Worm (Caenorhabditis elegans): ENCODE measurements around the gene R05D3.3.

Gene R05D3.3

ce11 chrIII:8398411-8398810 lies 34.6 kb downstream of the R05D3.3 start, which contains the start of gene ZK353.2:
Gene ZK353.2, plus strand, starts transcription at chrIII:8398711.
- TF ChIP-seq flt-1 (GFP tag; IDR thresholded peaks at IDR 0.05): no peak
- no peak for TF ChIP-seq ceh-36 (tag; optimal IDR thresholded peaks at IDR 0.05)
- TF ChIP-seq pes-1 (GFP tag; IDR thresholded peaks at IDR 0.05): no peak
- TF ChIP-seq hmg-4 (GFP tag; optimal IDR thresholded peaks at IDR 0.05): no peak
- no peak for TF ChIP-seq tbx-11 (GFP tag; IDR thresholded peaks at IDR 0.05)
- no peak for TF ChIP-seq F13C5.2 (tag; optimal IDR thresholded peaks at IDR 0.05)
- no peak for TF ChIP-seq tbx-37 (GFP tag; conservative IDR thresholded peaks at IDR 0.05)
- TF ChIP-seq ets-7 (tag; optimal IDR thresholded peaks at IDR 0.05): no peak
- TF ChIP-seq hnd-1 (tag; optimal IDR thresholded peaks at IDR 0.05): no peak
- TF ChIP-seq aly-1 (tag; optimal IDR thresholded peaks at IDR 0.05): no peak
- no peak for TF ChIP-seq tra-4 (tag; optimal IDR thresholded peaks at IDR 0.05)
- no peak for TF ChIP-seq scrt-1 (GFP tag; IDR thresholded peaks at IDR 0.05)
- TF ChIP-seq ceh-13 (GFP tag; optimal IDR thresholded peaks at IDR 0.05): no peak
- no peak for TF ChIP-seq sea-1 (GFP tag; conservative IDR thresholded peaks at IDR 0.05)
- no peak for TF ChIP-seq hmbx-1 (tag; optimal IDR thresholded peaks at IDR 0.05)
- no peak for TF ChIP-seq ama-1 (optimal IDR thresholded peaks at IDR 0.05)
- TF ChIP-seq B0310.2 (tag; optimal IDR thresholded peaks at IDR 0.05): no peak

DNA sequence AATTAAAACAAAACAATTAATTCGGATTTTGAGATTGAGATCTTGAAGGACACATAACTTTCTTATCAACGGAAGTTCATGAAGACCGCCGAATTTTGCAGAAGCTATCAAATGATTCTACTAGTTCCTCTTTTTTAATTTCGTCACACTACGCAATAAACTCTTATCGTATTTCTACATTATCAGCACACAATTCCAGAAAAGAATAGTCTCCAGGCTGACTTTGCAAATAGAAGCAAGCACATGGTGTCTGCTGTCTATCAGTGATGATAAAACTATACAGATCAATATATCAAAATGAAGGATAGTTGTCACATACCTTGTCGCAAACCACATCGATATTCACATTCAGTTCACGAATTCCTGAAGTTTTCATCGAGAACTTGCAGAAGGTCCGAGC lies 36.7 kb downstream of the R05D3.3 start:
- TF ChIP-seq F13C5.2 (tag; optimal IDR thresholded peaks at IDR 0.05) (no peak), hmbx-1 (tag; optimal IDR thresholded peaks at IDR 0.05) (no peak), tbx-37 (GFP tag; conservative IDR thresholded peaks at IDR 0.05) (no peak), pes-1 (GFP tag; IDR thresholded peaks at IDR 0.05) (no peak), hnd-1 (tag; optimal IDR thresholded peaks at IDR 0.05) (no peak), ama-1 (optimal IDR thresholded peaks at IDR 0.05) (no peak), hmg-4 (GFP tag; optimal IDR thresholded peaks at IDR 0.05) (no peak), tra-4 (tag; optimal IDR thresholded peaks at IDR 0.05) (no peak), ceh-13 (GFP tag; optimal IDR thresholded peaks at IDR 0.05) (no peak), sea-1 (GFP tag; conservative IDR thresholded peaks at IDR 0.05) (no peak), aly-1 (tag; optimal IDR thresholded peaks at IDR 0.05) (no peak), scrt-1 (GFP tag; IDR thresholded peaks at IDR 0.05) (no peak), ceh-36 (tag; optimal IDR thresholded peaks at IDR 0.05) (no peak), B0310.2 (tag; optimal IDR thresholded peaks at IDR 0.05) (no peak)

DNA sequence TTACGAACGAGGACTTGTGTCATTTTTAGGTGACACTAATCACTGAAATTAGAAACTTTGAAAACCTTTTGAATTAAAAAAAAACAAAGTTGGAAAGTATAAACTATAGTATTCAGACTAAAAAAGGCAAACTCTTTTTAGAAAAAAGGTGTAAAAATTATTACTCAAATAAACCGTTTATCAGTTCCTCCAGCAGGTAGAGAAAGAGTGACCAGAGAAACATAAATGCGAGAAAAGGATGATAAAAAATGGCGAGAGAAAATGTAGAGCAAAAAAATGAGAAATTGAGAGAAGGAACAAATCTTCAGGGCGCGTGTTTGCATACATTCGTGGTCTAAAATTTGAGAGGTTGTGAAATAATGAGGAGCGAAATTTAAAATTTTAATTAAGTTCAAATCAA lies 38.1 kb downstream of the R05D3.3 start, which contains the start of gene lap-1:
Gene lap-1, minus strand, starts transcription at position 42 of the 400 bp plus-strand sequence.
- no peak for TF ChIP-seq tbx-37 (GFP tag; conservative IDR thresholded peaks at IDR 0.05)
- TF ChIP-seq hnd-1 (tag; optimal IDR thresholded peaks at IDR 0.05): no peak
- TF ChIP-seq hmg-4 (GFP tag; optimal IDR thresholded peaks at IDR 0.05): no peak
- TF ChIP-seq hmbx-1 (tag; optimal IDR thresholded peaks at IDR 0.05): no peak
- TF ChIP-seq tbx-11 (GFP tag; IDR thresholded peaks at IDR 0.05): no peak
- TF ChIP-seq ama-1 (optimal IDR thresholded peaks at IDR 0.05): no peak
- no peak for TF ChIP-seq flt-1 (GFP tag; IDR thresholded peaks at IDR 0.05)
- TF ChIP-seq B0310.2 (tag; optimal IDR thresholded peaks at IDR 0.05): no peak
- TF ChIP-seq ets-7 (tag; optimal IDR thresholded peaks at IDR 0.05): no peak
- TF ChIP-seq ceh-13 (GFP tag; optimal IDR thresholded peaks at IDR 0.05): no peak
- no peak for TF ChIP-seq F13C5.2 (tag; optimal IDR thresholded peaks at IDR 0.05)
- TF ChIP-seq sea-1 (GFP tag; conservative IDR thresholded peaks at IDR 0.05): no peak
- TF ChIP-seq pes-1 (GFP tag; IDR thresholded peaks at IDR 0.05): no peak

- TF ChIP-seq tbx-11 (GFP tag; IDR thresholded peaks at IDR 0.05) (no peak), aly-1 (tag; optimal IDR thresholded peaks at IDR 0.05) (no peak), F13C5.2 (tag; optimal IDR thresholded peaks at IDR 0.05) (no peak), ceh-36 (tag; optimal IDR thresholded peaks at IDR 0.05) (no peak), ets-7 (tag; optimal IDR thresholded peaks at IDR 0.05) (no peak), B0310.2 (tag; optimal IDR thresholded peaks at IDR 0.05) (no peak), tra-4 (tag; optimal IDR thresholded peaks at IDR 0.05) (no peak), hmbx-1 (tag; optimal IDR thresholded peaks at IDR 0.05) (no peak), scrt-1 (GFP tag; IDR thresholded peaks at IDR 0.05) (no peak), hnd-1 (tag; optimal IDR thresholded peaks at IDR 0.05) (no peak), hmg-4 (GFP tag; optimal IDR thresholded peaks at IDR 0.05) (no peak), pes-1 (GFP tag; IDR thresholded peaks at IDR 0.05) (no peak), sea-1 (GFP tag; conservative IDR thresholded peaks at IDR 0.05) (no peak), flt-1 (GFP tag; IDR thresholded peaks at IDR 0.05) (no peak), tbx-37 (GFP tag; conservative IDR thresholded peaks at IDR 0.05) (no peak), ama-1 (optimal IDR thresholded peaks at IDR 0.05) (no peak), ceh-13 (GFP tag; optimal IDR thresholded peaks at IDR 0.05) (no peak)
Measured at ce11 chrIII:8402633-8403032, 38.8 kb downstream of the R05D3.3 start.

DNA sequence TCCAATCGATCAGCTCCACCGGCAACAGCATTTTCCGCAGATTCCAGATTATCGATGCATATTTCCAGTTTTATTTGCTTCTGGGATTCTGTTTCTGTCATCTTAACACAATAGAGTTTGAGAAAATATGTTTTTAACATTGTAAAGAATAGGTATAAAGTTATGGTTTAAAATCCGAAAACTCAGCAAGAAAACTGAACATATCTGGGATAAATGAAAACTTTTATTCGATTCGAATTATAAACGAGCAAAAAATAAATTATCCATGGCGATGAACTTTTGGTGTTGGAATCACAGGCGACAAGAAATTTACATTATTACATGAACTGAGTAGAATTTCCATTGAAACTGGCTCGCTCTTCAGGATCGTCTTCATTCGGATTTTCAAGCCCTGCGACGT lies 39.7 kb downstream of the R05D3.3 start, which contains the start of gene cutc-1:
Gene cutc-1, minus strand, starts transcription at position 101 of the 400 bp plus-strand sequence.
- TF ChIP-seq ceh-13 (GFP tag; optimal IDR thresholded peaks at IDR 0.05) (no peak), tbx-11 (GFP tag; IDR thresholded peaks at IDR 0.05) (no peak), sea-1 (GFP tag; conservative IDR thresholded peaks at IDR 0.05) (no peak), hmg-4 (GFP tag; optimal IDR thresholded peaks at IDR 0.05) (no peak), aly-1 (tag; optimal IDR thresholded peaks at IDR 0.05) (no peak), F13C5.2 (tag; optimal IDR thresholded peaks at IDR 0.05) (no peak), tbx-37 (GFP tag; conservative IDR thresholded peaks at IDR 0.05) (no peak), ama-1 (optimal IDR thresholded peaks at IDR 0.05) (no peak), ceh-36 (tag; optimal IDR thresholded peaks at IDR 0.05) (no peak), flt-1 (GFP tag; IDR thresholded peaks at IDR 0.05) (no peak), hmbx-1 (tag; optimal IDR thresholded peaks at IDR 0.05) (no peak), hnd-1 (tag; optimal IDR thresholded peaks at IDR 0.05) (no peak), B0310.2 (tag; optimal IDR thresholded peaks at IDR 0.05) (no peak), scrt-1 (GFP tag; IDR thresholded peaks at IDR 0.05) (no peak), pes-1 (GFP tag; IDR thresholded peaks at IDR 0.05) (no peak)

DNA sequence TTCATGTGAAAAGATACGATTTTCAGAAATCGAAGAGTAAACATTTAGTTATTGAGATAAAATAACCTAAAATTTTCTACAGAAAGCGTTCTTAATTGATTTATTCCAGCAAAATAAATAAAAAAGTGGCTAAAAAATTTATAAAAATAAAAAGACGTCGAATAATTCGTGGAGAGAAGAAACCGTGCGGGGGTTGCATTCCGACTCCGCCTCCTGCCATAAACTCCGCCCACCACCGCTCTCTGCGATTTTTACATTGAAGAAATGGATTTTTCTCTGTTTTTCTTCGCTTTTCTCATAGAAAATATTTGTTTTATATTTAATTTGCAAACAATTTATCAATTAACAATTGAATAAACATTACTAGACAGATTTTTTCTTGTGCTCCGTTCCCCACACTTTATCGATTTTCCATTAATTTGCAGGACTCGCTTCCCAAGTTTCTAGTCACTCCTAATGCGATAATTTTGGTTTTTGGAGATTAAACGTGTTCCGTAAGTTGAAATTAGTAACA lies 41.7 kb downstream of the R05D3.3 start, which contains the start of the genes ubxn-4 and cyy-1:
Gene ubxn-4, minus strand, starts transcription at position 114 of the 514 bp plus-strand sequence.
Gene cyy-1, plus strand, starts transcription at position 426 of the 514 bp plus-strand sequence.
- TF ChIP-seq F13C5.2 (tag; optimal IDR thresholded peaks at IDR 0.05): no peak
- TF ChIP-seq ama-1 (optimal IDR thresholded peaks at IDR 0.05): no peak
- TF ChIP-seq tbx-37 (GFP tag; conservative IDR thresholded peaks at IDR 0.05): no peak
- TF ChIP-seq aly-1 (tag; optimal IDR thresholded peaks at IDR 0.05): no peak
- no peak for TF ChIP-seq tbx-11 (GFP tag; IDR thresholded peaks at IDR 0.05)
- no peak for TF ChIP-seq pes-1 (GFP tag; IDR thresholded peaks at IDR 0.05)
- TF ChIP-seq ets-7 (tag; optimal IDR thresholded peaks at IDR 0.05): no peak
- no peak for TF ChIP-seq hnd-1 (tag; optimal IDR thresholded peaks at IDR 0.05)
- TF ChIP-seq hmg-4 (GFP tag; optimal IDR thresholded peaks at IDR 0.05): no peak

DNA sequence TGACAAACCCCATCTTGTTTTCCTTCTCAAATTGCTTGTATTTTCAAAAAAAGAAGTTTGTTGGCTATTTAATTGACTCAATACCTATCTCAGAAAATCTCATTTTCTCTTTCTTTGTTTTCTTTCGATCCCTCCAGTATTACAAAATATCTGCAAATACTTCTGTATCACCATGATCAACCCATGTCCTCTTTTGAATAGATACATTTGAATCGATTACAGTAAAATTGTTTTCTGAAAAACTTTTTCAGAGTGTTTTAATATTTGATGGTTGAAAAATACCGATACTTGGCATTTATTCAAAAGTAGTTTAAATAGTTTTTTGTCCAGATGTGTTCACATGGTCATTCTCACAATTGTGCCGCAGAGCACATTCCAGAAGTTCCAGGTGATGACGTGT lies 45.4 kb downstream of the R05D3.3 start, which contains the start of gene ZK353.9:
Gene ZK353.9, plus strand, starts transcription at position 331 of the 400 bp plus-strand sequence.
- TF ChIP-seq scrt-1 (GFP tag; IDR thresholded peaks at IDR 0.05) (no peak), F13C5.2 (tag; optimal IDR thresholded peaks at IDR 0.05) (no peak), aly-1 (tag; optimal IDR thresholded peaks at IDR 0.05) (no peak), ama-1 (optimal IDR thresholded peaks at IDR 0.05) (no peak), tra-4 (tag; optimal IDR thresholded peaks at IDR 0.05) (no peak), hnd-1 (tag; optimal IDR thresholded peaks at IDR 0.05) (no peak), sea-1 (GFP tag; conservative IDR thresholded peaks at IDR 0.05) (no peak), B0310.2 (tag; optimal IDR thresholded peaks at IDR 0.05) (no peak), hmbx-1 (tag; optimal IDR thresholded peaks at IDR 0.05) (no peak), hmg-4 (GFP tag; optimal IDR thresholded peaks at IDR 0.05) (no peak), flt-1 (GFP tag; IDR thresholded peaks at IDR 0.05) (no peak), ceh-36 (tag; optimal IDR thresholded peaks at IDR 0.05) (no peak), ets-7 (tag; optimal IDR thresholded peaks at IDR 0.05) (no peak), ceh-13 (GFP tag; optimal IDR thresholded peaks at IDR 0.05) (no peak), tbx-37 (GFP tag; conservative IDR thresholded peaks at IDR 0.05) (no peak), tbx-11 (GFP tag; IDR thresholded peaks at IDR 0.05) (no peak), pes-1 (GFP tag; IDR thresholded peaks at IDR 0.05) (no peak)
